Fruit fly (Drosophila melanogaster): ENCODE data around the gene CG44270.

DNA sequence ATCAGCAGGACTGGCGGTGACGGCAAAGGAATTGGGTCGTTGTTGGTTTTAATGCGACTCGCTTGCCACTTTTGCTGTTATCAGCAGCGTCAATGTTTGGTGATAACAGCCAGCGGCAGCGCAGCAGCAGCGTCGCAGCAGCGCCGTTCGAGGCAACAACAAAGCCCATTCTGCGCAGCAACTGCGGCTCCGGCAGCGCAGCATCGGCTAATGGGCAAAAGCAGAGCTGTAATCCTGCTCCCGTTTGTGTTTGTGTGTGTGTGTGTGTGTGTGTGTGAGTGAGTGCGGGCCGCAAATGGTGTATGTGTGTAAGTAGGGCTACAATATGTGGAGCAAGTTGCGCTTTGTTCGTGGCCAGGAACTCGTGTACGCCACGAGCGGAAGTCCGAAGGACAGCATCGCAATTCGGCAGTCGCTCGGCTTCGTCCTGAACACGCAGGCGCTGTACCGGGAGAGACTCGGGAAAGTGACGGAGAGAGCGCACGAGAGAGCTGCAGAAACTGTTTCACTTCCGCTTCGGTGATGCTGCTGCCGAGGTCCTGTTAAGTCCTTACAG, 30.3 kb downstream of the CG44270 start:
- TF ChIP-seq kay (GFP tag; ENCODE audit: borderline replicate concordance) (no peak), CG7045 (GFP tag; optimal IDR thresholded peaks at IDR 0.05) (no peak), Hr96 (GFP tag; optimal IDR thresholded peaks at IDR 0.05) (no peak), Mnt (GFP tag; optimal IDR thresholded peaks at IDR 0.05) (no peak), CG7101 (tag; optimal IDR thresholded peaks at IDR 0.05) (no peak), pad (GFP tag; optimal IDR thresholded peaks at IDR 0.05) (no peak), CG12768 (GFP tag; optimal IDR thresholded peaks at IDR 0.05) (no peak), CG14711 (tag; optimal IDR thresholded peaks at IDR 0.05) (no peak), ovo (GFP tag; optimal IDR thresholded peaks at IDR 0.05) (no peak), bab1 (GFP tag; optimal IDR thresholded peaks at IDR 0.05) (no peak), toe (GFP tag; optimal IDR thresholded peaks at IDR 0.05) (no peak), cic (GFP tag; optimal IDR thresholded peaks at IDR 0.05) (no peak)

Measured in whole organism, adult.